Worm (Caenorhabditis elegans): ENCODE measurements around the gene F09B12.5.

DNA sequence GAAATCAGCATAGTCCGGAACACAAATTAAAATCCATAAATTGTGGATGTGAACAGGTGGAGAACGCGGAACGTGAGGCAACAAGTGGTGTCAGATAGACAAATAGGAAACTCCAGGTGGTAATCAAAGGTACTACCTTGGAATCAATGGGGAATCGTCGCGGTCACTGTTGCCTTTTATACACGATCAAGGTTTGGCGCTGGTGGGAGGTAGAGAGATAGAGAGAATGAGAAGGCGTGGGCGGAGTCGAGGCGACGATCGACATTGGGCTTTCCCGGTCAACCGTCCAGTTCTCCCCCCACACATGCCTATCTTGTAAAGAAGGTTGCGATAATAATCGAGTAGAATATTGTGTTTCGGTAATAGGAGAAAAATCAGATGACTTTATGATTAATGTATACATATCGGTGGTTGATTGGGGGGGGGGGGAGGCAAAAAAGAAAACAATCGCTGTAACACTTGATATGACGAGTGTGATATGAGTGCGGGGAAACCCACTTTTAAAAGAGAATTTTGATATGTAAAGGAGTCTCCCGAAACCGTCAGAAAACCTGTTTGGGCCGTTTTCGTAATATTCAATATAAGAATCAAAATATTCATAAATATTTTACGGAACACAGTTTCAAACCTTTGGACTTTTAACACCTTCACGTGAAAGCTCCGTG is 6.8 kb upstream of the F09B12.5 start, which contains the start of the genes H40L08.8, H40L08.2 and H40L08.7:
- TF ChIP-seq him-1 (tag; optimal IDR thresholded peaks at IDR 0.05) (no peak), dao-5 (tag; optimal IDR thresholded peaks at IDR 0.05) (no peak)
